Fruit fly (Drosophila melanogaster) whole organism, embryonic: ENCODE measurements around the gene asf1.
A peak's percentile ranks its signal among the peaks of the same experiment; 100 is the strongest.

Source experiments
- ATbp ChIP-seq: fragments of 200-800 bp; sonication (Bioruptor generic); optimal IDR thresholded peaks from 2 replicates; lab custom pipeline; 2017; ENCODE audit warnings: missing biosample characterization, mild to moderate bottlenecking, missing genetic modification characterization, missing genetic modification reagents
- Atf-2 ChIP-seq: fragments of 200-800 bp; sonication (Bioruptor generic); optimal IDR thresholded peaks from 2 replicates; lab custom pipeline; 2016; ENCODE audit warnings: missing biosample characterization, missing genetic modification characterization
- Awh ChIP-seq: fragments of 200-800 bp; sonication (Bioruptor generic); IDR thresholded peaks from 2 replicates; pipeline ENCODE4, ENCODE4 v1.3.6; 2022; ENCODE audit warnings: missing biosample characterization, missing genetic modification characterization
- CG10209 ChIP-seq: fragments of 200-800 bp; sonication (Bioruptor generic); optimal IDR thresholded peaks from 3 replicates; lab custom pipeline; 2017; ENCODE audit warnings: missing biosample characterization, mild to moderate bottlenecking, missing genetic modification characterization, missing genetic modification reagents
- CG11504 ChIP-seq: fragments of 200-800 bp; sonication (Bioruptor generic); optimal IDR thresholded peaks from 3 replicates; lab custom pipeline; 2019; ENCODE audit warnings: missing biosample characterization, mild to moderate bottlenecking, missing genetic modification characterization, moderate library complexity
- CG1233 ChIP-seq: fragments of 200-800 bp; sonication (Bioruptor generic); optimal IDR thresholded peaks from 4 replicates; lab custom pipeline; 2018; ENCODE audit warnings: missing biosample characterization, mild to moderate bottlenecking, missing genetic modification characterization
- CG12744 ChIP-seq: fragments of 200-800 bp; sonication (Bioruptor generic); optimal IDR thresholded peaks from 2 replicates; lab custom pipeline; 2016; ENCODE audit warnings: missing biosample characterization, missing genetic modification characterization
- CG15696 ChIP-seq: fragments of 200-800 bp; sonication (Bioruptor generic); optimal IDR thresholded peaks from 2 replicates; lab custom pipeline; 2019; ENCODE audit warnings: missing biosample characterization, mild to moderate bottlenecking, missing genetic modification characterization, moderate library complexity
- CG16779 ChIP-seq: fragments of 200-800 bp; sonication (Bioruptor generic); IDR thresholded peaks from 2 replicates; pipeline ENCODE4 v1.3.6; 2022; ENCODE audit warnings: missing biosample characterization, missing genetic modification characterization
- CG16813 ChIP-seq: fragments of 200-800 bp; sonication (Bioruptor generic); IDR thresholded peaks from 3 replicates; pipeline ENCODE4 v1.3.6; 2022; ENCODE audit warnings: missing biosample characterization, missing genetic modification characterization; ENCODE audit not compliant: partially characterized antibody
- CG17328 ChIP-seq: fragments of 200-800 bp; sonication (Bioruptor generic); IDR thresholded peaks from 2 replicates; pipeline ENCODE4 v1.3.6; 2022; ENCODE audit warnings: missing biosample characterization, missing genetic modification characterization
- CG18619 ChIP-seq: fragments of 200-800 bp; sonication (Bioruptor generic); optimal IDR thresholded peaks from 3 replicates; lab custom pipeline; 2017; ENCODE audit warnings: missing biosample characterization, mild to moderate bottlenecking, missing genetic modification characterization
- CG31365 ChIP-seq: fragments of 200-800 bp; sonication (Bioruptor generic); optimal IDR thresholded peaks from 2 replicates; lab custom pipeline; 2018; ENCODE audit warnings: missing biosample characterization, mild to moderate bottlenecking, missing genetic modification characterization
- CG32772 ChIP-seq: fragments of 200-800 bp; sonication (Bioruptor generic); IDR thresholded peaks from 2 replicates; pipeline ENCODE4 v1.3.6; 2022; ENCODE audit warnings: missing biosample characterization, missing genetic modification characterization
- CG6765 ChIP-seq: fragments of 200-800 bp; sonication (Bioruptor generic); optimal IDR thresholded peaks from 3 replicates; lab custom pipeline; 2017; ENCODE audit warnings: missing biosample characterization, mild to moderate bottlenecking, missing genetic modification characterization
- CG7372 ChIP-seq: fragments of 200-800 bp; sonication (Bioruptor generic); IDR thresholded peaks from 2 replicates; pipeline ENCODE4 v1.3.6; 2022; ENCODE audit warnings: missing biosample characterization, missing genetic modification characterization
- CG8765 ChIP-seq: fragments of 200-800 bp; sonication (Bioruptor generic); IDR thresholded peaks from 2 replicates; pipeline ENCODE4 v1.3.6; 2022; ENCODE audit warnings: missing biosample characterization, missing genetic modification characterization
- CG8924 ChIP-seq: fragments of 200-800 bp; optimal IDR thresholded peaks from 3 replicates; lab custom pipeline; 2019; ENCODE audit warnings: missing biosample characterization, mild to moderate bottlenecking, missing genetic modification characterization, moderate library complexity
- CG9437 ChIP-seq: fragments of 200-800 bp; sonication (Bioruptor generic); optimal IDR thresholded peaks from 2 replicates; lab custom pipeline; 2018; ENCODE audit warnings: missing biosample characterization, mild to moderate bottlenecking, missing genetic modification characterization
- D19A ChIP-seq: fragments of 200-800 bp; optimal IDR thresholded peaks from 3 replicates; lab custom pipeline; 2019; ENCODE audit warnings: missing biosample characterization, mild to moderate bottlenecking, missing genetic modification characterization, moderate library complexity
- Fer3 ChIP-seq: fragments of 200-800 bp; sonication (Bioruptor generic); optimal IDR thresholded peaks from 2 replicates; lab custom pipeline; 2018; ENCODE audit warnings: missing biosample characterization, mild to moderate bottlenecking, missing genetic modification characterization, moderate library complexity
- Hand ChIP-seq: fragments of 200-800 bp; sonication (Bioruptor generic); optimal IDR thresholded peaks from 2 replicates; lab custom pipeline; 2017; ENCODE audit warnings: mild to moderate bottlenecking, missing biosample characterization, missing genetic modification reagents, missing genetic modification characterization
- Hr78 ChIP-seq, 2 experiments: fragments of 200-800 bp in 1 of 2; fragments of >200 bp in 1 of 2; sonication (Bioruptor generic) in 1 of 2; optimal IDR thresholded peaks; 2 replicates each; lab custom pipeline; 2017 to 2019; ENCODE audit warnings: missing biosample characterization in 2 of 2, missing genetic modification characterization in 2 of 2, mild to moderate bottlenecking in 1 of 2, moderate library complexity in 1 of 2
- MTF-1 ChIP-seq: fragments of 200-800 bp; sonication (Bioruptor generic); optimal IDR thresholded peaks from 2 replicates; lab custom pipeline; 2018; ENCODE audit warnings: missing biosample characterization, mild to moderate bottlenecking, missing genetic modification characterization, borderline replicate concordance
- NFAT ChIP-seq: fragments of 200-800 bp; sonication (Bioruptor generic); IDR thresholded peaks from 2 replicates; pipeline ENCODE4 v1.3.6; 2022; ENCODE audit warnings: missing biosample characterization, missing genetic modification characterization
- Oli ChIP-seq: fragments of 200-800 bp; sonication (Bioruptor generic); optimal IDR thresholded peaks from 2 replicates; lab custom pipeline; 2018; ENCODE audit warnings: missing biosample characterization, mild to moderate bottlenecking, missing genetic modification characterization, moderate library complexity
- Rfx ChIP-seq: fragments of 200-800 bp; sonication (Bioruptor generic); IDR thresholded peaks from 2 replicates; pipeline ENCODE4 v1.3.6; 2022; ENCODE audit warnings: missing biosample characterization, missing genetic modification characterization
- Sry-β ChIP-seq: fragments of 200-800 bp; sonication (Bioruptor generic); optimal IDR thresholded peaks from 2 replicates; lab custom pipeline; 2018; ENCODE audit warnings: missing biosample characterization, mild to moderate bottlenecking, missing genetic modification characterization, moderate library complexity
- Xrp1 ChIP-seq: fragments of 200-800 bp; sonication (Bioruptor generic); IDR thresholded peaks from 2 replicates; pipeline ENCODE4 v1.3.6; 2022; ENCODE audit warnings: missing biosample characterization, missing genetic modification characterization
- ab ChIP-seq: fragments of 200-800 bp; sonication (Bioruptor generic); optimal IDR thresholded peaks from 2 replicates; lab custom pipeline; 2016; ENCODE audit warnings: missing biosample characterization, missing genetic modification characterization
- aop ChIP-seq: fragments of 200-800 bp; sonication (Bioruptor generic); IDR thresholded peaks from 2 replicates; pipeline ENCODE4 v1.3.6; 2022; ENCODE audit warnings: missing biosample characterization, missing genetic modification characterization
- ase ChIP-seq: fragments of 200-800 bp; sonication (Bioruptor generic); IDR thresholded peaks from 3 replicates; pipeline ENCODE4 v1.3.6; 2022; ENCODE audit warnings: missing biosample characterization, missing genetic modification characterization
- bcd ChIP-seq: fragments of 200-800 bp; sonication (Bioruptor generic); optimal IDR thresholded peaks from 2 replicates; lab custom pipeline; 2017; ENCODE audit warnings: missing biosample characterization, mild to moderate bottlenecking, missing genetic modification characterization
- btn ChIP-seq: fragments of 200-800 bp; sonication (Bioruptor generic); optimal IDR thresholded peaks from 2 replicates; lab custom pipeline; 2016; ENCODE audit warnings: missing biosample characterization, missing genetic modification characterization
- cato ChIP-seq: fragments of 200-800 bp; sonication (Bioruptor generic); optimal IDR thresholded peaks from 2 replicates; lab custom pipeline; 2016; ENCODE audit warnings: missing biosample characterization, missing genetic modification characterization, borderline replicate concordance
- crol ChIP-seq: fragments of 200-800 bp; sonication (Bioruptor generic); IDR thresholded peaks from 2 replicates; pipeline ENCODE4 v1.3.6; 2022; ENCODE audit warnings: missing biosample characterization, missing genetic modification characterization
- dm ChIP-seq: fragments of 200-800 bp; sonication (Bioruptor generic); optimal IDR thresholded peaks from 3 replicates; lab custom pipeline; 2016; ENCODE audit warnings: missing biosample characterization, missing genetic modification characterization
- esg ChIP-seq: fragments of 200-800 bp; sonication (Bioruptor generic); conservative IDR thresholded peaks from 2 replicates; pipeline ENCODE4 v1.3.6; 2022; ENCODE audit warnings: missing biosample characterization, missing genetic modification characterization
- gem ChIP-seq: fragments of 200-800 bp; sonication (Bioruptor generic); optimal IDR thresholded peaks from 2 replicates; lab custom pipeline; 2019; ENCODE audit warnings: missing biosample characterization, mild to moderate bottlenecking, missing genetic modification characterization, moderate library complexity
- hb ChIP-seq: fragments of 200-800 bp; sonication (Bioruptor generic); IDR thresholded peaks from 3 replicates; pipeline ENCODE4 v1.3.6; 2022; ENCODE audit warnings: missing biosample characterization, missing genetic modification characterization; ENCODE audit not compliant: partially characterized antibody
- nom ChIP-seq: fragments of 200-800 bp; sonication (Bioruptor generic); optimal IDR thresholded peaks from 2 replicates; lab custom pipeline; 2017; ENCODE audit warnings: missing biosample characterization, missing genetic modification characterization, mild to moderate bottlenecking, moderate library complexity, missing genetic modification reagents
- oc ChIP-seq: fragments of 200-800 bp; sonication (Bioruptor generic); optimal IDR thresholded peaks from 2 replicates; lab custom pipeline; 2018; ENCODE audit warnings: missing biosample characterization, mild to moderate bottlenecking, missing genetic modification characterization, moderate library complexity
- org-1 ChIP-seq: fragments of 200-800 bp; sonication (Bioruptor generic); optimal IDR thresholded peaks from 2 replicates; lab custom pipeline; 2017; ENCODE audit warnings: missing biosample characterization, missing genetic modification characterization
- phol ChIP-seq: fragments of 200-800 bp; sonication (Bioruptor generic); optimal IDR thresholded peaks from 3 replicates; lab custom pipeline; 2018; ENCODE audit warnings: missing biosample characterization, mild to moderate bottlenecking, missing genetic modification characterization, moderate library complexity
- row ChIP-seq: fragments of 200-800 bp; sonication (Bioruptor generic); IDR thresholded peaks from 3 replicates; pipeline ENCODE4 v1.3.6; 2022; ENCODE audit warnings: missing biosample characterization, missing genetic modification characterization
- scrt ChIP-seq: fragments of 200-800 bp; sonication (Bioruptor generic); optimal IDR thresholded peaks from 2 replicates; lab custom pipeline; 2018; ENCODE audit warnings: missing biosample characterization, mild to moderate bottlenecking, missing genetic modification characterization, moderate library complexity
- slbo ChIP-seq: fragments of 200-800 bp; sonication (Bioruptor generic); IDR thresholded peaks from 2 replicates; pipeline ENCODE4 v1.3.6; 2022; ENCODE audit warnings: missing biosample characterization, missing genetic modification characterization
- sr ChIP-seq: fragments of 200-800 bp; sonication (Bioruptor generic); IDR thresholded peaks from 3 replicates; pipeline ENCODE4 v1.3.6; 2022; ENCODE audit warnings: missing biosample characterization, missing genetic modification characterization
- ssp ChIP-seq: fragments of 200-800 bp; sonication (Bioruptor generic); IDR thresholded peaks from 2 replicates; pipeline ENCODE4 v1.3.6; 2022; ENCODE audit warnings: missing biosample characterization, missing genetic modification characterization
- tap ChIP-seq: fragments of 200-800 bp; optimal IDR thresholded peaks from 3 replicates; lab custom pipeline; 2019; ENCODE audit warnings: missing biosample characterization, mild to moderate bottlenecking, missing genetic modification characterization, moderate library complexity

Gene asf1

DNA sequence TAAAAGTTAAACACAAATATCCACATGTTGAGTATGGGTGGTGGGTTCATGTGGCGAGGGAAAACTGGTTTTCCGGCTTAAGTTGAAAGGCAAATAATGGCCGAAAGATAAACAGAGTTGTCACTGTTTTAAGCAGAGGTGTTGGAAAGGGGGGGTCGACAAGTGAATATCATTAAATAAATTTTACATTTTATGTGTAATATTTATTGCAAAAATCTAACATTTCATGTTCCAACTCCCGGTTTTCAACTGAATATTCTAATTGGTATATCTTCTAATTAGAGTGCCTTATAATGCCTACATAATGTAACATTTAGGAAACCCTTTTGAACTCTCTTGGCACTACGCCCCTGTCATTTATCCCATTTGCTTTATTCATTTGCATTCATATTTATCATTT, 37.2 kb downstream of the asf1 start (continued):
- TF ChIP-seq Awh (GFP tag; lab: Robert Waterston, UW) = peak; percentile 52; the same call in 1 of the 2 replicates
- TF ChIP-seq Rfx = peak; percentile 50
- TF ChIP-seq Hr78 (GFP tag; optimal IDR thresholded peaks at IDR 0.05; lab: Kevin White, UChicago) = peak in 1 of 2 experiments; percentile 53
- peak; percentile 48 for TF ChIP-seq CG6765 (GFP tag; lab: Kevin White, UChicago)
- TF ChIP-seq sr (GFP tag; lab: Robert Waterston, UW) = no peak
- peak; percentile 63 for TF ChIP-seq ATbp (GFP tag; lab: Kevin White, UChicago)
- no peak for TF ChIP-seq CG16813 (GFP tag; lab: Robert Waterston, UW)
- no peak for TF ChIP-seq dm
- peak; percentile 5 for TF ChIP-seq CG31365 (tag; lab: Kevin White, UChicago)
- peak; percentile 76 for TF ChIP-seq gem (tag; lab: Kevin White, UChicago)
- peak; percentile 65 for TF ChIP-seq CG7372 (GFP tag; lab: Robert Waterston, UW)
- peak; percentile 59 for TF ChIP-seq CG15696 (tag; lab: Kevin White, UChicago)
- peak; percentile 47 for TF ChIP-seq org-1 (GFP tag; lab: Kevin White, UChicago)
- no peak for TF ChIP-seq MTF-1 (GFP tag; lab: Kevin White, UChicago)
- TF ChIP-seq ase (GFP tag; lab: Robert Waterston, UW) = no peak
- peak; percentile 53 for TF ChIP-seq esg (GFP tag; lab: Robert Waterston, UW)
- TF ChIP-seq CG1233 (GFP tag; lab: Kevin White, UChicago) = peak; percentile 53
- TF ChIP-seq D19A (tag; lab: Kevin White, UChicago) = peak; percentile 55
- TF ChIP-seq CG17328 (GFP tag; lab: Robert Waterston, UW) = peak; percentile 56; the same call in 1 of the 2 replicates
- no peak for TF ChIP-seq Hand
- peak; percentile 66 for TF ChIP-seq oc (tag; lab: Kevin White, UChicago)
- TF ChIP-seq Oli = peak; percentile 47
- peak; percentile 32 for TF ChIP-seq Sry-β
- peak; percentile 70; the same call in 1 of the 2 replicates for TF ChIP-seq CG8765 (GFP tag; lab: Robert Waterston, UW)
- peak; percentile 63 for TF ChIP-seq CG10209 (GFP tag; lab: Kevin White, UChicago)
- TF ChIP-seq CG32772 (GFP tag; lab: Robert Waterston, UW) = peak; percentile 22; the same call in 1 of the 2 replicates
- TF ChIP-seq phol = peak; percentile 64
- TF ChIP-seq row (GFP tag; lab: Robert Waterston, UW) = peak; percentile 73
- peak; percentile 29 for TF ChIP-seq scrt (GFP tag; lab: Kevin White, UChicago)
- TF ChIP-seq Fer3 (tag; lab: Kevin White, UChicago) = peak; percentile 27
- TF ChIP-seq hb = no peak
- TF ChIP-seq CG11504 (tag; lab: Kevin White, UChicago) = peak; percentile 73
- peak; percentile 70 for TF ChIP-seq Xrp1 (GFP tag; lab: Robert Waterston, UW)
- no peak for TF ChIP-seq CG16779 (GFP tag; lab: Robert Waterston, UW)
- TF ChIP-seq tap (tag; lab: Kevin White, UChicago) = peak; percentile 41
- peak; percentile 36 for TF ChIP-seq CG18619
- peak; percentile 23 for TF ChIP-seq CG9437 (GFP tag; lab: Kevin White, UChicago)
- TF ChIP-seq ssp (GFP tag; lab: Robert Waterston, UW) = 0 out of 2 replicates have a peak, but pooled peaks have one; percentile 21
- TF ChIP-seq CG8924 (tag; lab: Kevin White, UChicago) = peak; percentile 63
- no peak for TF ChIP-seq crol (GFP tag; lab: Robert Waterston, UW)
- TF ChIP-seq nom (GFP tag; lab: Kevin White, UChicago) = no peak
- no peak for TF ChIP-seq btn (GFP tag; lab: Kevin White, UChicago)
- TF ChIP-seq NFAT = no peak
- 0 out of 2 replicates have a peak, but pooled peaks have one; percentile 31 for TF ChIP-seq aop (GFP tag; lab: Robert Waterston, UW)
- 0 out of 2 replicates have a peak, but pooled peaks have one; percentile 36 for TF ChIP-seq slbo (GFP tag; lab: Robert Waterston, UW)
- no peak for TF ChIP-seq ab
- TF ChIP-seq bcd = peak; percentile 50
- TF ChIP-seq Atf-2 (GFP tag; lab: Kevin White, UChicago) = no peak
- TF ChIP-seq CG12744 = no peak
- no peak for TF ChIP-seq cato (GFP tag; lab: Kevin White, UChicago)
